Fruit fly (Drosophila melanogaster) Kc167 (cell line): Measurements from ENCODE around the gene COX7B.

Experiments used
- Myc ChIP-seq: fragments of >200 bp; optimal IDR thresholded peaks from 2 replicates; lab custom pipeline; 2017; ENCODE audit warnings: missing external identifiers
- Sin3A ChIP-seq: fragments of >200 bp; optimal IDR thresholded peaks from 2 replicates; lab custom pipeline; 2018; ENCODE audit warnings: missing external identifiers
- insv ChIP-seq: fragments of >200 bp; optimal IDR thresholded peaks from 3 replicates; lab custom pipeline; 2018; ENCODE audit warnings: missing external identifiers
- ttk ChIP-seq: sonication (Bioruptor generic); optimal IDR thresholded peaks from 2 replicates; lab custom pipeline; 2017; ENCODE audit warnings: missing external identifiers

DNA sequence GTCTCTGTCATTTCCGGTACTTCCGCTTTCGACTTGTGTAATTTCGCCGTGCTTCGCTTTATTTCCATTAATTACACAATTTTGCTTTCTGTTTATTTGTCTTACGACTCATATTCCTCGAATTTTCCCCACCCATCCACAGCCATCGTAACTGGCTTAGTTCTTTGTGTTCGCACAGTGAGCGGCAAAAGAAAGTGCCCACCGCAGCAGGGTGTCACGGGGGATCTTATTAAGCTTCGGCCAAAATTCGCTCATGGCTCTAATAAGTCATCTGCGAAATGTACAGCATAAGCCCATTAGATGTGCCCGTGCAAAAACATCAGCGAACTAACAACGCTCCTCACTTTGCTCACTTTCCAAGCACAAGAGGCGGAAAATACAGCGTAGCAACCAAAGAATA is 22.9 kb upstream of the COX7B start:
- TF ChIP-seq Sin3A (no peak), insv (lab: Kevin White, UChicago) (no peak), Myc (lab: Kevin White, UChicago) (no peak), ttk (lab: Kevin White, UChicago) (no peak)
